Worm (Caenorhabditis elegans) whole organism, mixed stage, embryonic: Measurements from ENCODE around the gene F28C10.3.

ENCODE experiments used
- M03D4.4 ChIP-seq: sonication (generic microtip); optimal IDR thresholded peaks from 2 replicates; lab custom pipeline; 2017; ENCODE audit warnings: mild to moderate bottlenecking, missing genetic modification characterization, missing compliant biosample characterization
- elt-1 ChIP-seq: sonication (generic microtip); optimal IDR thresholded peaks from 2 replicates; lab custom pipeline; 2017; ENCODE audit warnings: missing genetic modification characterization, mild to moderate bottlenecking, missing compliant biosample characterization, antibody characterized with exemption, moderate library complexity, borderline replicate concordance; ENCODE audit not compliant: insufficient read depth
- ham-2 ChIP-seq: fragments of 200-800 bp; sonication (Bioruptor generic); optimal IDR thresholded peaks from 2 replicates; lab custom pipeline; 2018; ENCODE audit warnings: mild to moderate bottlenecking, missing genetic modification characterization, missing compliant biosample characterization
- hlh-1 ChIP-seq: fragments of 150-350 bp; optimal IDR thresholded peaks from 2 replicates; lab custom pipeline; 2014; ENCODE audit warnings: missing biosample characterization, missing genetic modification reagents, missing genetic modification characterization
- lin-13 ChIP-seq: fragments of 150-350 bp; optimal IDR thresholded peaks from 2 replicates; lab custom pipeline; 2014; ENCODE audit warnings: missing biosample characterization, missing genetic modification characterization
- mep-1 ChIP-seq: fragments of 150-350 bp; optimal IDR thresholded peaks from 2 replicates; lab custom pipeline; 2017; ENCODE audit warnings: missing biosample characterization, missing genetic modification reagents, missing genetic modification characterization, inconsistent platforms
- mls-2 ChIP-seq: sonication (generic microtip); optimal IDR thresholded peaks from 2 replicates; lab custom pipeline; 2016; ENCODE audit warnings: mild to moderate bottlenecking, missing genetic modification characterization, moderate library complexity, missing compliant biosample characterization
- nhr-237 ChIP-seq: fragments of 150-350 bp; optimal IDR thresholded peaks from 2 replicates; lab custom pipeline; 2014; ENCODE audit warnings: missing biosample characterization, missing genetic modification characterization
- nhr-28 ChIP-seq: fragments of 150-350 bp; optimal IDR thresholded peaks from 2 replicates; lab custom pipeline; 2014; ENCODE audit warnings: missing biosample characterization, missing genetic modification characterization
- pha-4 ChIP-seq: fragments of 150-350 bp; optimal IDR thresholded peaks from 2 replicates; lab custom pipeline; 2018; ENCODE audit warnings: missing biosample characterization, missing genetic modification reagents, missing genetic modification characterization
- unc-39 ChIP-seq: fragments of 150-350 bp; optimal IDR thresholded peaks from 2 replicates; lab custom pipeline; 2014; ENCODE audit warnings: missing biosample characterization, missing genetic modification characterization
- unc-62 ChIP-seq: fragments of 150-350 bp; optimal IDR thresholded peaks from 2 replicates; lab custom pipeline; 2014; ENCODE audit warnings: missing biosample characterization, missing genetic modification reagents, missing genetic modification characterization

ce11 chrX:575084-575483, 39.5 kb upstream of the F28C10.3 start:
- TF ChIP-seq elt-1 (tag; lab: Kevin White, UChicago), result no peak
- TF ChIP-seq unc-62, result no peak
- no peak for TF ChIP-seq mep-1 (tag; lab: Kevin White, UChicago)
- no peak for TF ChIP-seq lin-13
- TF ChIP-seq unc-39, result no peak
- TF ChIP-seq hlh-1 (tag; lab: Kevin White, UChicago), result no peak
- TF ChIP-seq nhr-28 (tag; lab: Kevin White, UChicago), result no peak
- TF ChIP-seq nhr-237 (tag; lab: Kevin White, UChicago), result no peak
- TF ChIP-seq pha-4 (tag; lab: Kevin White, UChicago), result no peak
- no peak for TF ChIP-seq mls-2 (tag; lab: Kevin White, UChicago)
- no peak for TF ChIP-seq M03D4.4 (tag; lab: Kevin White, UChicago)
- no peak for TF ChIP-seq ham-2 (GFP tag; lab: Kevin White, UChicago)
